Worm (Caenorhabditis elegans) whole organism, L3 larva: ENCODE data around the gene Y81G3A.2.

ENCODE experiments used
- aly-2 ChIP-seq: fragments of 150-350 bp; optimal IDR thresholded peaks from 2 replicates; lab custom pipeline; 2014; ENCODE audit warnings: missing biosample characterization, missing genetic modification characterization
- ama-1 ChIP-seq: fragments of 150-350 bp; optimal IDR thresholded peaks from 2 replicates; lab custom pipeline; 2018
- ceh-9 ChIP-seq: sonication (generic microtip); optimal IDR thresholded peaks from 2 replicates; lab custom pipeline; 2018; ENCODE audit warnings: missing biosample characterization, missing genetic modification characterization
- elt-2 ChIP-seq: sonication (generic microtip); optimal IDR thresholded peaks from 2 replicates; lab custom pipeline; 2016; ENCODE audit warnings: missing genetic modification reagents, mild to moderate bottlenecking, missing genetic modification characterization, missing compliant biosample characterization
- nhr-12 ChIP-seq: fragments of 150-350 bp; optimal IDR thresholded peaks from 2 replicates; lab custom pipeline; 2014; ENCODE audit warnings: missing biosample characterization, missing genetic modification characterization
- nhr-67 ChIP-seq: fragments of 150-350 bp; optimal IDR thresholded peaks from 2 replicates; lab custom pipeline; 2014; ENCODE audit warnings: missing biosample characterization, missing genetic modification characterization
- nhr-76 ChIP-seq: fragments of 150-350 bp; sonication (generic microtip); optimal IDR thresholded peaks from 5 replicates; lab custom pipeline; 2014; ENCODE audit warnings: missing biosample characterization, missing genetic modification characterization
- snpc-4 ChIP-seq: fragments of 150-350 bp; optimal IDR thresholded peaks from 2 replicates; lab custom pipeline; 2014; ENCODE audit warnings: missing biosample characterization, missing genetic modification characterization
- unc-62 ChIP-seq: fragments of 150-350 bp; sonication (generic microtip); optimal IDR thresholded peaks from 4 replicates; lab custom pipeline; 2014; ENCODE audit warnings: missing biosample characterization, missing genetic modification reagents, missing genetic modification characterization
- ztf-11 ChIP-seq: fragments of 150-350 bp; optimal IDR thresholded peaks from 2 replicates; lab custom pipeline; 2014; ENCODE audit warnings: missing biosample characterization, missing genetic modification characterization

- no peak for TF ChIP-seq nhr-67
- no peak for TF ChIP-seq ama-1 (lab: Kevin White, UChicago)
- TF ChIP-seq snpc-4 (tag; lab: Kevin White, UChicago): no peak
- TF ChIP-seq ztf-11 (tag; lab: Kevin White, UChicago): no peak
- TF ChIP-seq nhr-76 (tag; lab: Kevin White, UChicago): no peak
- TF ChIP-seq unc-62: no peak
- no peak for TF ChIP-seq nhr-12 (tag; lab: Kevin White, UChicago)
- TF ChIP-seq ceh-9 (tag; lab: Kevin White, UChicago): no peak
- peak; percentile 93 for TF ChIP-seq elt-2 (tag; lab: Kevin White, UChicago)
- TF ChIP-seq aly-2 (tag; lab: Kevin White, UChicago): no peak
These were observed 7.6 kb upstream of the Y81G3A.2 start, which contains the start of gene F42G4.5 for ce11 chrII:13073102-13073501.
